Worm (Caenorhabditis elegans) whole organism, early embryonic: ENCODE data around the gene F29B9.5.

Source experiments
- B0310.2 ChIP-seq: sonication (generic microtip); optimal IDR thresholded peaks from 2 replicates; lab custom pipeline; 2016; ENCODE audit warnings: mild to moderate bottlenecking, missing genetic modification characterization, missing compliant biosample characterization
- F13C5.2 ChIP-seq: sonication (generic microtip); optimal IDR thresholded peaks from 2 replicates; lab custom pipeline; 2017; ENCODE audit warnings: mild to moderate bottlenecking, missing genetic modification characterization, inconsistent platforms, missing compliant biosample characterization
- aly-1 ChIP-seq: sonication (generic microtip); optimal IDR thresholded peaks from 2 replicates; lab custom pipeline; 2016; ENCODE audit warnings: missing genetic modification characterization, missing compliant biosample characterization
- ama-1 ChIP-seq: fragments of 150-350 bp; optimal IDR thresholded peaks from 2 replicates; lab custom pipeline; 2014
- ceh-13 ChIP-seq: fragments of 200-800 bp; sonication (Bioruptor generic); optimal IDR thresholded peaks from 2 replicates; lab custom pipeline; 2018; ENCODE audit warnings: mild to moderate bottlenecking, missing genetic modification characterization, missing compliant biosample characterization
- ceh-36 ChIP-seq: sonication (generic microtip); optimal IDR thresholded peaks from 2 replicates; lab custom pipeline; 2016; ENCODE audit warnings: missing genetic modification characterization, inconsistent platforms, missing compliant biosample characterization
- ets-7 ChIP-seq: sonication (generic microtip); optimal IDR thresholded peaks from 2 replicates; lab custom pipeline; 2016; ENCODE audit warnings: missing genotype, missing genetic modification characterization, missing compliant biosample characterization
- flt-1 ChIP-seq: fragments of 200-800 bp; sonication (Bioruptor generic); IDR thresholded peaks from 2 replicates; pipeline ENCODE4 v1.3.6; 2022; ENCODE audit warnings: missing genetic modification characterization, missing compliant biosample characterization
- hmbx-1 ChIP-seq: sonication (generic microtip); optimal IDR thresholded peaks from 2 replicates; lab custom pipeline; 2016; ENCODE audit warnings: mild to moderate bottlenecking, missing genetic modification characterization, missing compliant biosample characterization
- hmg-4 ChIP-seq: fragments of 200-800 bp; sonication (Bioruptor generic); optimal IDR thresholded peaks from 2 replicates; lab custom pipeline; 2018; ENCODE audit warnings: mild to moderate bottlenecking, missing genetic modification characterization, missing compliant biosample characterization
- hnd-1 ChIP-seq: sonication (generic microtip); optimal IDR thresholded peaks from 2 replicates; lab custom pipeline; 2016; ENCODE audit warnings: missing genetic modification characterization, missing compliant biosample characterization
- pes-1 ChIP-seq: fragments of 200-800 bp; sonication (Bioruptor generic); IDR thresholded peaks from 2 replicates; pipeline ENCODE4 v1.3.6; 2022; ENCODE audit warnings: missing genetic modification reagents, missing genetic modification characterization, missing compliant biosample characterization
- scrt-1 ChIP-seq: fragments of 200-800 bp; sonication (Bioruptor generic); IDR thresholded peaks from 2 replicates; pipeline ENCODE4 v1.3.6; 2022; ENCODE audit warnings: missing genetic modification characterization, missing compliant biosample characterization
- sea-1 ChIP-seq: fragments of 200-800 bp; sonication (Bioruptor generic); conservative IDR thresholded peaks from 2 replicates; pipeline ENCODE4 v1.3.6; 2022; ENCODE audit warnings: missing genetic modification characterization, missing compliant biosample characterization
- tbx-11 ChIP-seq: fragments of 200-800 bp; sonication (Bioruptor generic); IDR thresholded peaks from 2 replicates; pipeline ENCODE4 v1.3.6; 2022; ENCODE audit warnings: missing genetic modification characterization, missing compliant biosample characterization
- tbx-37 ChIP-seq: fragments of 200-800 bp; sonication (Bioruptor generic); conservative IDR thresholded peaks from 2 replicates; pipeline ENCODE4 v1.3.6; 2022; ENCODE audit warnings: missing genetic modification reagents, missing genetic modification characterization, missing compliant biosample characterization
- tra-4 ChIP-seq: sonication (generic microtip); optimal IDR thresholded peaks from 2 replicates; lab custom pipeline; 2017; ENCODE audit warnings: missing genetic modification characterization, missing compliant biosample characterization

The F29B9.5 gene

ce11 chrIV:4613516-4613915 is 38.7 kb upstream of the F29B9.5 start:
- TF ChIP-seq hmg-4: no peak
- TF ChIP-seq tbx-37 (GFP tag; lab: Robert Waterston, UW): no peak
- no peak for TF ChIP-seq ceh-13 (GFP tag; lab: Kevin White, UChicago)
- TF ChIP-seq pes-1 (GFP tag; lab: Robert Waterston, UW): no peak
- no peak for TF ChIP-seq hmbx-1 (tag; lab: Kevin White, UChicago)
- no peak for TF ChIP-seq B0310.2 (tag; lab: Kevin White, UChicago)

- no peak for TF ChIP-seq ceh-36
- TF ChIP-seq tra-4: no peak
- TF ChIP-seq tbx-11 (GFP tag; lab: Robert Waterston, UW): no peak
- no peak for TF ChIP-seq ets-7 (tag; lab: Kevin White, UChicago)
- TF ChIP-seq hmbx-1 (tag; lab: Kevin White, UChicago): no peak
- no peak for TF ChIP-seq B0310.2 (tag; lab: Kevin White, UChicago)
Observed at ce11 chrIV:4623852-4624251, 28.4 kb upstream of the F29B9.5 start.

- TF ChIP-seq hmbx-1 (tag; lab: Kevin White, UChicago): no peak
- TF ChIP-seq F13C5.2: no peak
- no peak for TF ChIP-seq tbx-37 (GFP tag; lab: Robert Waterston, UW)
Observed at ce11 chrIV:4633393-4633792, 18.8 kb upstream of the F29B9.5 start, which contains the start of gene R105.1. TSS of gene R105.1 (plus strand) at chrIV:4633693.

- TF ChIP-seq hmbx-1 (tag; lab: Kevin White, UChicago): no peak
- no peak for TF ChIP-seq sea-1 (GFP tag; lab: Robert Waterston, UW)
- no peak for TF ChIP-seq tra-4
- TF ChIP-seq F13C5.2: no peak
Observed at ce11 chrIV:4636001-4636400, 16.2 kb upstream of the F29B9.5 start, which contains the start of gene R105.5. TSS of gene R105.5 (plus strand) at chrIV:4636301.

ce11 chrIV:4637840-4638239 is 14.4 kb upstream of the F29B9.5 start, which contains the start of gene F19C7.8:
TSS of gene F19C7.8 (minus strand) at chrIV:4638095.
- TF ChIP-seq hmg-4 (no peak), tra-4 (no peak), hmbx-1 (tag; lab: Kevin White, UChicago) (no peak), ceh-13 (GFP tag; lab: Kevin White, UChicago) (no peak)

- TF ChIP-seq hnd-1 (tag; lab: Kevin White, UChicago) (no peak), B0310.2 (tag; lab: Kevin White, UChicago) (no peak), aly-1 (tag; lab: Kevin White, UChicago) (no peak), ceh-36 (no peak), flt-1 (GFP tag; lab: Robert Waterston, UW) (no peak), ceh-13 (GFP tag; lab: Kevin White, UChicago) (no peak), ama-1 (lab: Kevin White, UChicago) (no peak), ets-7 (tag; lab: Kevin White, UChicago) (no peak), sea-1 (GFP tag; lab: Robert Waterston, UW) (no peak), tra-4 (no peak), tbx-11 (GFP tag; lab: Robert Waterston, UW) (no peak)
Observed at ce11 chrIV:4639352-4639751, 12.9 kb upstream of the F29B9.5 start.

- TF ChIP-seq sea-1 (GFP tag; lab: Robert Waterston, UW) (no peak), pes-1 (GFP tag; lab: Robert Waterston, UW) (no peak), ceh-13 (GFP tag; lab: Kevin White, UChicago) (no peak), ceh-36 (no peak), hmbx-1 (tag; lab: Kevin White, UChicago) (no peak), hnd-1 (tag; lab: Kevin White, UChicago) (no peak), tbx-37 (GFP tag; lab: Robert Waterston, UW) (no peak), B0310.2 (tag; lab: Kevin White, UChicago) (no peak)
Observed at ce11 chrIV:4640941-4641340, 11.3 kb upstream of the F29B9.5 start.

ce11 chrIV:4643577-4643976 is 8.6 kb upstream of the F29B9.5 start:
- no peak for TF ChIP-seq ceh-13 (GFP tag; lab: Kevin White, UChicago)
- TF ChIP-seq flt-1 (GFP tag; lab: Robert Waterston, UW): 0 out of 2 replicates have a peak, but pooled peaks have one; percentile 21

- TF ChIP-seq hmg-4: no peak
- no peak for TF ChIP-seq hnd-1 (tag; lab: Kevin White, UChicago)
- TF ChIP-seq scrt-1: no peak
- TF ChIP-seq ceh-13 (GFP tag; lab: Kevin White, UChicago): no peak
Observed at ce11 chrIV:4645243-4645642, 7.0 kb upstream of the F29B9.5 start.

ce11 chrIV:4647385-4647784 is 4.8 kb upstream of the F29B9.5 start, which contains the start of gene F29B9.8:
TSS of gene F29B9.8 (plus strand) at chrIV:4647685.
- TF ChIP-seq flt-1 (GFP tag; lab: Robert Waterston, UW) (no peak), pes-1 (GFP tag; lab: Robert Waterston, UW) (no peak), scrt-1 (no peak), hnd-1 (tag; lab: Kevin White, UChicago) (no peak), hmbx-1 (tag; lab: Kevin White, UChicago) (no peak), B0310.2 (tag; lab: Kevin White, UChicago) (no peak), F13C5.2 (no peak), ceh-13 (GFP tag; lab: Kevin White, UChicago) (no peak), ceh-36 (no peak), sea-1 (GFP tag; lab: Robert Waterston, UW) (no peak), tra-4 (no peak), hmg-4 (no peak), tbx-37 (GFP tag; lab: Robert Waterston, UW) (no peak), ama-1 (lab: Kevin White, UChicago) (no peak), ets-7 (tag; lab: Kevin White, UChicago) (no peak), aly-1 (tag; lab: Kevin White, UChicago) (no peak), tbx-11 (GFP tag; lab: Robert Waterston, UW) (no peak)
